Worm (Caenorhabditis elegans) whole organism, L3 larva: ENCODE data around the gene prx-12.

ENCODE experiments used
- ceh-82 ChIP-seq: fragments of 150-350 bp; optimal IDR thresholded peaks from 2 replicates; lab custom pipeline; 2014; ENCODE audit warnings: missing biosample characterization, missing genetic modification characterization
- elt-2 ChIP-seq: sonication (generic microtip); optimal IDR thresholded peaks from 2 replicates; lab custom pipeline; 2016; ENCODE audit warnings: missing genetic modification reagents, mild to moderate bottlenecking, missing genetic modification characterization, missing compliant biosample characterization
- jun-1 ChIP-seq: fragments of 150-350 bp; optimal IDR thresholded peaks from 2 replicates; lab custom pipeline; 2014; ENCODE audit warnings: missing biosample characterization, missing genetic modification reagents, missing genetic modification characterization
- nhr-23 ChIP-seq: fragments of 150-350 bp; optimal IDR thresholded peaks from 2 replicates; lab custom pipeline; 2014; ENCODE audit warnings: missing biosample characterization, missing genetic modification reagents, missing genetic modification characterization
- nhr-28 ChIP-seq: fragments of 150-350 bp; optimal IDR thresholded peaks from 2 replicates; lab custom pipeline; 2014; ENCODE audit warnings: missing biosample characterization, missing genetic modification characterization
- nhr-43 ChIP-seq: sonication (generic microtip); optimal IDR thresholded peaks from 2 replicates; lab custom pipeline; 2016; ENCODE audit warnings: mild to moderate bottlenecking, missing genetic modification characterization, missing compliant biosample characterization; ENCODE audit not compliant: poor library complexity, severe bottlenecking
- pha-4 ChIP-seq: fragments of 150-350 bp; optimal IDR thresholded peaks from 2 replicates; lab custom pipeline; 2014; ENCODE audit warnings: missing biosample characterization, missing genetic modification reagents, missing genetic modification characterization
- pqm-1 ChIP-seq: fragments of 150-350 bp; optimal IDR thresholded peaks from 2 replicates; lab custom pipeline; 2017; ENCODE audit warnings: missing biosample characterization, missing genetic modification characterization, inconsistent platforms
- unc-62 ChIP-seq: fragments of 150-350 bp; sonication (generic microtip); optimal IDR thresholded peaks from 4 replicates; lab custom pipeline; 2014; ENCODE audit warnings: missing biosample characterization, missing genetic modification reagents, missing genetic modification characterization
- ztf-11 ChIP-seq: fragments of 150-350 bp; optimal IDR thresholded peaks from 2 replicates; lab custom pipeline; 2014; ENCODE audit warnings: missing biosample characterization, missing genetic modification characterization

- TF ChIP-seq ztf-11 (tag; lab: Kevin White, UChicago) (no peak), jun-1 (tag; lab: Kevin White, UChicago) (no peak), pha-4 (no peak), nhr-28 (no peak), pqm-1 (no peak), elt-2 (peak; percentile 57), unc-62 (GFP tag; lab: Kevin White, UChicago) (no peak), nhr-23 (tag; lab: Kevin White, UChicago) (no peak), nhr-43 (no peak), ceh-82 (no peak)
These were observed 33.6 kb downstream of the prx-12 start for ce11 chrX:11426647-11427046.
